Fruit fly (Drosophila melanogaster) ovary, adult (tissue): ENCODE results near the gene CG43799.
A peak's percentile ranks its signal among the peaks of the same experiment; 100 is the strongest.

ENCODE experiments used
- CG17801 ChIP-seq: fragments of 200-800 bp; optimal IDR thresholded peaks from 2 replicates; lab custom pipeline; 2019; ENCODE audit warnings: missing biosample characterization, mild to moderate bottlenecking, missing genetic modification characterization, moderate library complexity; ENCODE audit not compliant: partially characterized antibody

The CG43799 gene

dm6 chr2L:7217059-7217458, 10.5 kb upstream of the CG43799 start:
- no peak for TF ChIP-seq CG17801 (GFP tag; lab: Kevin White, UChicago)

DNA sequence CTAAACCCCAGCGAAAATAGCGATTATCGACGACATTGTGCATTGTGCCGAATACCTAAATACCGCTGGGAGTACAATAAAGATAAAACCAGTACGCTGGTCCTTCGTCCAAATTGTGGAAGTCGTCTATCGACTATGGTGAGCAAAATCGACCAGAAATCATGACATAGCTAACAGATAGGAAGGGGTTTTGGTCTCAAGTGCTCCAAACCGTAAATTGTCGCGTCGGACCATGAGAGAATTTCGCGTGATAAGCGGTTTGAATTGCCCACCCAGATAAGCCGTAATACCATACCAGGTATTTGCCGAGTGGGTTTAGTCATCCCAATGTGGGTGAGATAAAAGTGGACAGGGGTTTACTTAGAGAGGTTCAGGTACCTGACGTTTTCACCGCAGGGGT, 9.6 kb upstream of the CG43799 start:
- peak; percentile 19 for TF ChIP-seq CG17801 (GFP tag; lab: Kevin White, UChicago)

- TF ChIP-seq CG17801 (GFP tag; lab: Kevin White, UChicago), result no peak
Observed at dm6 chr2L:7219172-7219571, 8.4 kb upstream of the CG43799 start.

- peak; percentile 60 for TF ChIP-seq CG17801 (GFP tag; lab: Kevin White, UChicago)
Observed at dm6 chr2L:7219650-7220267, 7.8 kb upstream of the CG43799 start, which contains the start of gene CG13784. TSS of gene CG13784 (minus strand) at chr2L:7220033.

DNA sequence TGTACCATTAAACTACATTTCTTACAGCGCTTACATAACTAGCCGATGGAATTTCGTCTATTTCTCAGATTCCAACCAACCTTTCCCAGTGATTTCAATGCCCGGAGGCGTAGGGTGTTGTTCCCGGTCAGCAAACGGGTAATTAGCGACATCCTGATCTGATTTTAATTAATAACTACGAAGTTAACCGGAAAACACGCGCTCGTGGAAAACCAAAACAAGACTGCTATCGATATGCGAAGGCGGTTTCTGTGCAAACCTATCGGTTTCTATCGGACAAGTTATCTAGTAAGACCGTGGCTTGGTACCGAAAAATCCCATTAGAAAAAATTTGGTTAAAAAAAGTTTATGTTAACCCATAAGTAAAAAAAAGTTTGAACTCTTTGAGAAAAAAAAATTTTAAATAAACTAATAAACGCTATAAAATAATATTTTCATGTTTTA, 4.7 kb upstream of the CG43799 start, which contains the start of gene mEFG1:
Gene mEFG1 (minus strand): TSS at position 253 of the 444 bp plus-strand sequence.
- peak; percentile 5 for TF ChIP-seq CG17801 (GFP tag; lab: Kevin White, UChicago)

dm6 chr2L:7226587-7226986, 947 bp upstream of the CG43799 start:
- TF ChIP-seq CG17801 (GFP tag; lab: Kevin White, UChicago), result no peak

DNA sequence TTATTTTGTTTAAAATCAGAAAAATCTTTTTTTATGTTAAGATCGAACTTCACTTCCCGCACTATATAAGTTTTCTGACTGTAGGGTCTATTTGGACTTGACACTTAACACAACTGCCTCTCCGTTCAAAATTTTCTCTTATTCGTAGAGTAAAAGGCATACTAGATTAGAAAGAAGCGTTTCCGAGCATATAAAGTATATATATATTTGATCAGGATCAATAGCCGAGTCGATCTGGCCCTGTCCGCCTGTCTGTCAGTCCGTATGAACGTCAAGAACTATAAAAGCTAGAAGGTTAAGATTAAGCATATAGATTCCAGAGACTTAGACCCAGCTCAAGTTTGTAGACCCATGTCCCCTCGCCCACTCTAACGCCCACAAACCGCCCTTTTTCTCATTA, 5.2 kb downstream of the CG43799 start, which contains the start of gene CG43800:
Gene CG43800 (minus strand): TSS at position 101 of the 400 bp plus-strand sequence.
- TF ChIP-seq CG17801 (GFP tag; lab: Kevin White, UChicago), result no peak

- TF ChIP-seq CG17801 (GFP tag; lab: Kevin White, UChicago), result peak; percentile 5
Observed at dm6 chr2L:7239310-7239709, 11.8 kb downstream of the CG43799 start.

dm6 chr2L:7240311-7240710, 12.8 kb downstream of the CG43799 start:
- TF ChIP-seq CG17801 (GFP tag; lab: Kevin White, UChicago), result no peak

DNA sequence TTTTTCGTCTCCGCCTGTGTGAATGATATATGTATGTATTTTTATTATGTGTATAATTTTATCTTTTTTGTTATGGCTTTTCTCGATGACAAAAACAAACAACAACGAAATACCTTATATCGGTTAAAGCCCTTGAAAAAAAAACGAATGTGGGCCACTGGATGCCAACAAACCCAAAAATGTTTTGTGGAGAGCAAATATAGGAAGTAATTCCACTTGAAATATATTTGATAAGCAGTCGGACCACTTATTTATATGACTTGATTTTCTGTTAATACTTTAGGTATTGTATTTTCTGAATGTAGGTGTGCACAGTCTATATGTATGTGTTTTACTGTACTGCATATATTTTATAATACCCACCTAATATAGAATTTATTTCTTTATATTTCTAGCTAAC, 13.4 kb downstream of the CG43799 start:
- TF ChIP-seq CG17801 (GFP tag; lab: Kevin White, UChicago), result no peak

dm6 chr2L:7241499-7241898, 14.0 kb downstream of the CG43799 start:
- no peak for TF ChIP-seq CG17801 (GFP tag; lab: Kevin White, UChicago)

dm6 chr2L:7242240-7242793, 14.8 kb downstream of the CG43799 start:
- no peak for TF ChIP-seq CG17801 (GFP tag; lab: Kevin White, UChicago)

DNA sequence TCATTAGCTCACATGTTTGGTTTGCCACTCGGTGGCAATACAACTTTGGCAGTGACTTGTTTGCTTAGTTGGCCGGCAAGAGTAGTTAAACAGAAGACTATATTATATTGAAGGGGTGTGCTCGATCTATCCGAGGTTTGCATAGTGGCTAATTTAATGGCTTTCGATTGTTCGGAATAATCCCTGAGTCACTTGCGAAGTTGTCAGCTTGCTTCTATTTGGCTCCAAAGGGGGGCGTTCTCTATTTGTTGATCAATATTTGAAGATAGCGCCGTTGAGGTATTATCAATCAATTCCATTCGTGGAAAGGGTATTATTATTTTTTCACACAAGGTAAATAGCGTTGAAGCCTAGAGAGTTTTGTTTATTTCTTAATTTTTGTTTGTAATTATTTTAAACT, 20.6 kb downstream of the CG43799 start:
- no peak for TF ChIP-seq CG17801 (GFP tag; lab: Kevin White, UChicago)

- no peak for TF ChIP-seq CG17801 (GFP tag; lab: Kevin White, UChicago)
Observed at dm6 chr2L:7249293-7249819, 21.8 kb downstream of the CG43799 start, which contains the start of gene Ndae1. TSS of gene Ndae1 (minus strand) at chr2L:7249343.

DNA sequence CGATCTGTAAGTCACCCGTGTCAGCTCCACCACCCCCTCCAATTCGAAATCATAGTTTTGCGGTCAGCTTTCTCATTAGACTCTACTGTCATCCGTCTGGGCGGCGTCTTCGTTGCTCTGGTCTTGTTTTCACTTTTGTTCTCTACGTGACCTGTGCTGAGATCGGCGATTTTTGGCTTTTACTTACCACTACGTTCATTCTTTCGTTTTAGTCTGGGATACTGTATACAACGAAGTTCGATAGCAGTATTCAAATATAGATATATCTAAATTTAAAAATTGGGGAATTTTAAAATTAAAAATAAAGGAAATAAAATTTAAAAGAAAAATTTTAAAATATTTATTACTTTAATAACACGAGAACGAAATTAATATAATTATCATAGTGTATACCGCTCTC, 25.3 kb downstream of the CG43799 start, which contains the start of gene CG13786:
Gene CG13786 (minus strand): TSS at position 101 of the 400 bp plus-strand sequence.
- TF ChIP-seq CG17801 (GFP tag; lab: Kevin White, UChicago), result no peak

DNA sequence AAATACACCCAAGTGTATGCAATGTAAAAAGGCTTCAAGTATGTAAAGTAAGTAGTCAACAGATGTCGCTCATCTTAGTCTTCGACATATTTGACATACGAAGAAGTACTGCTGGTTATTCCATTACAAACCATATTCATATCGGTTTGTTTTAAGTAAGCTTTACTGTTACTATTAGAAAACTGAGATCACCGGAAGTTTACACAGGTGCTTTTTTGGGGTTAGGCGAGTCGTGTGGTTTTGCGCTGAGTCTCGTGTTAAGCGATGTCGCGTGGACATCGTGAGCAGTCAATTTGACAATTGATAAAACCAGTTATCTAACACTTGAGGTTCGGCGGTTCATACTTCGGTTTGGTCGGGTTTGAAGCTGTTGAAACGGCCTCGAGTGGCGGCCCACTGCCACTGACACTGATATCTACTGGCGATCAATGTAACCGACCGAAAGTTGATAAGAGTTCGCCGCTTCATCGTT, 27.2 kb downstream of the CG43799 start:
- no peak for TF ChIP-seq CG17801 (GFP tag; lab: Kevin White, UChicago)
